Worm (Caenorhabditis elegans) whole organism, L4/young adult: ENCODE data around the gene decr-1.1.

Source experiments
- W03F9.2 ChIP-seq: fragments of 150-350 bp; optimal IDR thresholded peaks from 2 replicates; lab custom pipeline; 2014; ENCODE audit warnings: missing biosample characterization, missing genetic modification characterization
- dao-5 ChIP-seq: sonication (generic microtip); optimal IDR thresholded peaks from 2 replicates; lab custom pipeline; 2016; ENCODE audit warnings: missing genotype, missing genetic modification characterization, moderate library complexity, missing compliant biosample characterization
- him-1 ChIP-seq: sonication (generic microtip); optimal IDR thresholded peaks from 2 replicates; lab custom pipeline; 2016; ENCODE audit warnings: missing genotype, missing genetic modification reagents, missing genetic modification characterization, missing compliant biosample characterization

ce11 chrV:13803902-13804301 is 21.7 kb downstream of the decr-1.1 start, which contains the start of gene swan-2:
- TF ChIP-seq W03F9.2 (tag; lab: Kevin White, UChicago), result no peak
- TF ChIP-seq dao-5 (tag; lab: Kevin White, UChicago), result no peak
- no peak for TF ChIP-seq him-1
